Worm (Caenorhabditis elegans) whole organism, L2 larva: ENCODE data around the gene lon-3.

Experiments used
- aly-2 ChIP-seq: fragments of 150-350 bp; optimal IDR thresholded peaks from 2 replicates; lab custom pipeline; 2014; ENCODE audit warnings: missing biosample characterization, missing genetic modification characterization
- lsy-2 ChIP-seq, 2 experiments: fragments of 150-350 bp in 1 of 2; sonication (generic microtip) in 1 of 2; optimal IDR thresholded peaks; 2 replicates each; lab custom pipeline; 2014 to 2017; ENCODE audit warnings: missing biosample characterization in 2 of 2, missing genetic modification characterization in 2 of 2
- nhr-11 ChIP-seq: fragments of 150-350 bp; optimal IDR thresholded peaks from 2 replicates; lab custom pipeline; 2014; ENCODE audit warnings: missing biosample characterization, missing genetic modification characterization
- ztf-11 ChIP-seq: sonication (generic microtip); optimal IDR thresholded peaks from 2 replicates; lab custom pipeline; 2017; ENCODE audit warnings: missing biosample characterization, missing genetic modification characterization

ce11 chrV:12209951-12210350 is 11.5 kb upstream of the lon-3 start:
- TF ChIP-seq ztf-11 (tag; lab: Kevin White, UChicago), result no peak
- no peak for TF ChIP-seq aly-2 (tag; lab: Kevin White, UChicago)
- no peak for TF ChIP-seq nhr-11
- TF ChIP-seq lsy-2 (tag; optimal IDR thresholded peaks at IDR 0.05; lab: Kevin White, UChicago), result no peak
